Fruit fly (Drosophila melanogaster): ENCODE measurements around the gene naz.

The naz gene

DNA sequence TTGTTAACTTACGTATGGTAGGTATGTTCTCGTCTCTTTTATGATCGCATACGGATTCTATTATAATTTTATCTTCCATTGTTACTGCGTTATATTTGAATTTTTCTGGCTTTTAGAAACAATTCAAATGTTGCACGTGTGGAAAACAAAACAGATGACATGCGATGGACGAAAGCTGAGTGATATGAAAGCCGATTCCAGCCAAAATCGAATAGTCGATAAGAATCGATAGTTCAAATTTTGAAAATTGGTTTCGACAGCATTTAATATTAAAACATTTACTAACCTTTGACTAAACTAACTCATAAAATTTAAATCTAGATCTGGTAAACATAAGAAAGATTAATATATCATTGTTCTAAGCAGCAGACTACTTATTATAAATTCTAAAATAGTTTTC lies 27.2 kb downstream of the naz start, which contains the start of gene Polr1E (continued):
- TF ChIP-seq ap (GFP tag; IDR thresholded peaks at IDR 0.05) = no peak
- no peak for TF ChIP-seq h (optimal IDR thresholded peaks at IDR 0.05)
- TF ChIP-seq Med (GFP tag) = peak; percentile 60
- TF ChIP-seq Nf-YB (GFP tag; optimal IDR thresholded peaks at IDR 0.05) = no peak
- no peak for TF ChIP-seq sens-2 (GFP tag; IDR thresholded peaks at IDR 0.05)
- TF ChIP-seq HLH4C (GFP tag; IDR thresholded peaks at IDR 0.05; ENCODE audit: partially characterized antibody) = peak; percentile 81
- no peak for TF ChIP-seq ro (GFP tag; IDR thresholded peaks at IDR 0.05)
- TF ChIP-seq sug (tag; optimal IDR thresholded peaks at IDR 0.05) = peak; percentile 43
- TF ChIP-seq CG6272 (GFP tag; IDR thresholded peaks at IDR 0.05) = no peak
- no peak for TF ChIP-seq CG4404 (GFP tag; IDR thresholded peaks at IDR 0.05)
- TF ChIP-seq CG17359 (tag; optimal IDR thresholded peaks at IDR 0.05) = no peak
- TF ChIP-seq gro (GFP tag; optimal IDR thresholded peaks at IDR 0.05) = peak; percentile 57
- TF ChIP-seq CG2889 (GFP tag; IDR thresholded peaks at IDR 0.05) = no peak
- no peak for TF ChIP-seq CG3065 (GFP tag; optimal IDR thresholded peaks at IDR 0.05)
- no peak for TF ChIP-seq emc (GFP tag; optimal IDR thresholded peaks at IDR 0.05)
- no peak; the same call in 1 of the 2 replicates for TF ChIP-seq onecut (GFP tag; IDR thresholded peaks at IDR 0.05)
- no peak for TF ChIP-seq chif (GFP tag; optimal IDR thresholded peaks at IDR 0.05)
- TF ChIP-seq pzg (GFP tag; optimal IDR thresholded peaks at IDR 0.05) = peak; percentile 87
- TF ChIP-seq CG7745 (tag; optimal IDR thresholded peaks at IDR 0.05) = no peak
- TF ChIP-seq CrebB (tag; optimal IDR thresholded peaks at IDR 0.05) = peak; percentile 8
- peak; percentile 64 for TF ChIP-seq Scr (GFP tag; IDR thresholded peaks at IDR 0.05; ENCODE audit: partially characterized antibody)
- TF ChIP-seq CG11504 (tag; optimal IDR thresholded peaks at IDR 0.05) = peak; percentile 70
- peak; percentile 44; the same call in 1 of the 2 replicates for TF ChIP-seq nerfin-2 (GFP tag; IDR thresholded peaks at IDR 0.05; ENCODE audit: partially characterized antibody)
- peak; percentile 91 for TF ChIP-seq Max (GFP tag; optimal IDR thresholded peaks at IDR 0.05)
- no peak for TF ChIP-seq CG12942 (GFP tag; optimal IDR thresholded peaks at IDR 0.05)
- peak; percentile 97 for TF ChIP-seq MBD-R2 (GFP tag; IDR thresholded peaks at IDR 0.05)
- TF ChIP-seq luna (GFP tag; optimal IDR thresholded peaks at IDR 0.05) = no peak
- no peak for TF ChIP-seq Atf6 (GFP tag; IDR thresholded peaks at IDR 0.05)
- TF ChIP-seq trem (tag; optimal IDR thresholded peaks at IDR 0.05) = peak; percentile 60
- TF ChIP-seq CG9876 (GFP tag; optimal IDR thresholded peaks at IDR 0.05) = no peak
- TF ChIP-seq Sox102F (GFP tag; optimal IDR thresholded peaks at IDR 0.05) = no peak
- 0 out of 2 replicates have a peak, but pooled peaks have one; percentile 4 for TF ChIP-seq CG3847 (GFP tag; IDR thresholded peaks at IDR 0.05)
- TF ChIP-seq CoRest (tag; optimal IDR thresholded peaks at IDR 0.05) = peak; percentile 60
- TF ChIP-seq Dip3 (GFP tag; optimal IDR thresholded peaks at IDR 0.05) = no peak
- no peak for TF ChIP-seq BtbVII (GFP tag; optimal IDR thresholded peaks at IDR 0.05)
- TF ChIP-seq CG2199 (GFP tag; IDR thresholded peaks at IDR 0.05) = peak; percentile 63; the same call in 1 of the 3 replicates
- TF ChIP-seq row (GFP tag; IDR thresholded peaks at IDR 0.05) = peak; percentile 33; the same call in 1 of the 3 replicates
- TF ChIP-seq nom (GFP tag; optimal IDR thresholded peaks at IDR 0.05) = no peak
- TF ChIP-seq fd3F (GFP tag; optimal IDR thresholded peaks at IDR 0.05) = no peak
- no peak for TF ChIP-seq gt (GFP tag; IDR thresholded peaks at IDR 0.05)
- no peak for TF ChIP-seq CG17612 (GFP tag; IDR thresholded peaks at IDR 0.05)
- TF ChIP-seq CG16815 (GFP tag; optimal IDR thresholded peaks at IDR 0.05) = no peak
- TF ChIP-seq sqz (GFP tag; optimal IDR thresholded peaks at IDR 0.05) = no peak
- peak; percentile 24 for TF ChIP-seq Xbp1 (GFP tag; optimal IDR thresholded peaks at IDR 0.05)
- no peak for TF ChIP-seq tll (GFP tag; optimal IDR thresholded peaks at IDR 0.05)
- no peak for TF ChIP-seq dati (GFP tag; IDR thresholded peaks at IDR 0.05)
- peak; percentile 41 for TF ChIP-seq HmgZ (tag; optimal IDR thresholded peaks at IDR 0.05)
- TF ChIP-seq ems (GFP tag; optimal IDR thresholded peaks at IDR 0.05) = peak; percentile 19
- TF ChIP-seq CG6791 (GFP tag; IDR thresholded peaks at IDR 0.05; ENCODE audit: partially characterized antibody) = peak; percentile 79
- no peak for TF ChIP-seq CG34422 (GFP tag; IDR thresholded peaks at IDR 0.05)
- no peak for TF ChIP-seq hkb (optimal IDR thresholded peaks at IDR 0.05)
- TF ChIP-seq hkb (GFP tag; IDR thresholded peaks at IDR 0.05) = no peak

Measured in whole organism, embryonic.